Worm (Caenorhabditis elegans) whole organism, mixed stage, embryonic: ENCODE measurements around the gene alx-1.

Source experiments
- M03D4.4 ChIP-seq: sonication (generic microtip); optimal IDR thresholded peaks from 2 replicates; lab custom pipeline; 2017; ENCODE audit warnings: mild to moderate bottlenecking, missing genetic modification characterization, missing compliant biosample characterization
- bed-3 ChIP-seq: fragments of 200-800 bp; sonication (Bioruptor generic); optimal IDR thresholded peaks from 3 replicates; lab custom pipeline; 2018; ENCODE audit warnings: mild to moderate bottlenecking, missing genetic modification characterization, moderate library complexity, missing compliant biosample characterization
- blmp-1 ChIP-seq: fragments of 150-350 bp; optimal IDR thresholded peaks from 2 replicates; lab custom pipeline; 2014; ENCODE audit warnings: missing biosample characterization, missing genetic modification characterization
- ceh-39 ChIP-seq: fragments of 150-350 bp; optimal IDR thresholded peaks from 2 replicates; lab custom pipeline; 2014; ENCODE audit warnings: missing biosample characterization, missing genetic modification characterization
- ceh-43 ChIP-seq: fragments of 200-800 bp; sonication (Bioruptor generic); optimal IDR thresholded peaks from 2 replicates; lab custom pipeline; 2018; ENCODE audit warnings: mild to moderate bottlenecking, missing genetic modification characterization, moderate library complexity, missing compliant biosample characterization
- ceh-83 ChIP-seq: fragments of 200-800 bp; sonication (Bioruptor generic); optimal IDR thresholded peaks from 2 replicates; lab custom pipeline; 2018; ENCODE audit warnings: mild to moderate bottlenecking, missing genetic modification characterization, missing compliant biosample characterization
- ces-1 ChIP-seq: fragments of 150-350 bp; optimal IDR thresholded peaks from 2 replicates; lab custom pipeline; 2014; ENCODE audit warnings: missing biosample characterization, missing genetic modification reagents, missing genetic modification characterization
- cnd-1 ChIP-seq: fragments of 200-800 bp; sonication (Bioruptor generic); optimal IDR thresholded peaks from 2 replicates; lab custom pipeline; 2018; ENCODE audit warnings: mild to moderate bottlenecking, missing genetic modification characterization, missing compliant biosample characterization
- drap-1 ChIP-seq: fragments of 200-800 bp; sonication (Bioruptor generic); optimal IDR thresholded peaks from 3 replicates; lab custom pipeline; 2018; ENCODE audit warnings: mild to moderate bottlenecking, missing genetic modification characterization, missing compliant biosample characterization
- elt-1 ChIP-seq: sonication (generic microtip); optimal IDR thresholded peaks from 2 replicates; lab custom pipeline; 2017; ENCODE audit warnings: missing genetic modification characterization, mild to moderate bottlenecking, missing compliant biosample characterization, antibody characterized with exemption, moderate library complexity, borderline replicate concordance; ENCODE audit not compliant: insufficient read depth
- elt-3 ChIP-seq: fragments of 150-350 bp; optimal IDR thresholded peaks from 2 replicates; lab custom pipeline; 2014; ENCODE audit warnings: missing biosample characterization, missing genetic modification characterization
- flh-1 ChIP-seq: fragments of 200-800 bp; sonication (Bioruptor generic); optimal IDR thresholded peaks from 2 replicates; lab custom pipeline; 2018; ENCODE audit warnings: mild to moderate bottlenecking, missing genetic modification characterization, moderate library complexity, missing compliant biosample characterization
- ham-2 ChIP-seq: fragments of 200-800 bp; sonication (Bioruptor generic); optimal IDR thresholded peaks from 2 replicates; lab custom pipeline; 2018; ENCODE audit warnings: mild to moderate bottlenecking, missing genetic modification characterization, missing compliant biosample characterization
- hlh-1 ChIP-seq: fragments of 150-350 bp; optimal IDR thresholded peaks from 2 replicates; lab custom pipeline; 2014; ENCODE audit warnings: missing biosample characterization, missing genetic modification reagents, missing genetic modification characterization
- lin-32 ChIP-seq: fragments of 200-800 bp; sonication (Bioruptor generic); optimal IDR thresholded peaks from 2 replicates; lab custom pipeline; 2018; ENCODE audit warnings: mild to moderate bottlenecking, missing genetic modification characterization, missing compliant biosample characterization
- lsy-2 ChIP-seq: fragments of 150-350 bp; optimal IDR thresholded peaks from 2 replicates; lab custom pipeline; 2014; ENCODE audit warnings: missing biosample characterization, missing genetic modification characterization
- mab-5 ChIP-seq: fragments of 150-350 bp; optimal IDR thresholded peaks from 2 replicates; lab custom pipeline; 2014; ENCODE audit warnings: missing biosample characterization, missing genetic modification characterization
- mls-2 ChIP-seq: sonication (generic microtip); optimal IDR thresholded peaks from 2 replicates; lab custom pipeline; 2016; ENCODE audit warnings: mild to moderate bottlenecking, missing genetic modification characterization, moderate library complexity, missing compliant biosample characterization
- nhr-237 ChIP-seq: fragments of 150-350 bp; optimal IDR thresholded peaks from 2 replicates; lab custom pipeline; 2014; ENCODE audit warnings: missing biosample characterization, missing genetic modification characterization
- nhr-28 ChIP-seq: fragments of 150-350 bp; optimal IDR thresholded peaks from 2 replicates; lab custom pipeline; 2014; ENCODE audit warnings: missing biosample characterization, missing genetic modification characterization
- nhr-76 ChIP-seq: sonication (generic microtip); optimal IDR thresholded peaks from 2 replicates; lab custom pipeline; 2017; ENCODE audit warnings: missing biosample characterization, missing genetic modification characterization
- pha-4 ChIP-seq: fragments of 150-350 bp; optimal IDR thresholded peaks from 2 replicates; lab custom pipeline; 2018; ENCODE audit warnings: missing biosample characterization, missing genetic modification reagents, missing genetic modification characterization
- sem-2 ChIP-seq: fragments of 200-800 bp; sonication (Bioruptor generic); optimal IDR thresholded peaks from 2 replicates; lab custom pipeline; 2018; ENCODE audit warnings: mild to moderate bottlenecking, missing genetic modification characterization, missing compliant biosample characterization
- snpc-4 ChIP-seq: fragments of 150-350 bp; optimal IDR thresholded peaks from 2 replicates; lab custom pipeline; 2014; ENCODE audit warnings: missing biosample characterization, missing genetic modification characterization
- sptf-1 ChIP-seq: sonication (generic microtip); optimal IDR thresholded peaks from 2 replicates; lab custom pipeline; 2017; ENCODE audit warnings: mild to moderate bottlenecking, missing genetic modification characterization, moderate library complexity, missing compliant biosample characterization
- tbx-8 ChIP-seq: fragments of 200-800 bp; sonication (Bioruptor generic); optimal IDR thresholded peaks from 2 replicates; lab custom pipeline; 2018; ENCODE audit warnings: mild to moderate bottlenecking, missing genetic modification characterization, moderate library complexity, missing compliant biosample characterization
- unc-120 ChIP-seq: sonication (generic microtip); optimal IDR thresholded peaks from 2 replicates; lab custom pipeline; 2017; ENCODE audit warnings: missing genetic modification characterization, missing compliant biosample characterization; ENCODE audit not compliant: poor library complexity, severe bottlenecking
- unc-39 ChIP-seq: fragments of 150-350 bp; optimal IDR thresholded peaks from 2 replicates; lab custom pipeline; 2014; ENCODE audit warnings: missing biosample characterization, missing genetic modification characterization
- unc-62 ChIP-seq: fragments of 150-350 bp; optimal IDR thresholded peaks from 2 replicates; lab custom pipeline; 2014; ENCODE audit warnings: missing biosample characterization, missing genetic modification reagents, missing genetic modification characterization
- zip-8 ChIP-seq: fragments of 150-350 bp; optimal IDR thresholded peaks from 2 replicates; lab custom pipeline; 2014; ENCODE audit warnings: missing biosample characterization, missing genetic modification characterization

alx-1 gene

DNA sequence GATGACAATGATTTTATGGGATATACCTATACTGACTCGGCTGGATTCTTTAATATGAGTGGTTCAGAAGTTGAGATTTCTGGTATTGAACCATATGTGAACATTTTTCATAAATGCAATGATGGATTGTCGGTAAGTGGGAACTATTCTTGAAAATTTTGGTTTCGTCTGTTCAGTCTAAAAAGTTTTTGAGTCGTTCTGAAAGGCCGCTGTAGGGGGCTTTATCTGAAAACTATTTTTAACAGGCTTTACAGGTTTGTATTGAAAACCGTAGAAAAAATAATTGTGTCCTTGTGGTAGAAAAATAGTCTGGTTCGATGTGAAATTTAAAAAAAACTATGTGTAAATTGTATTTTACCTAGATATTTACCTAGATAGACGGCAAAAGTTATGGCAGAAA, 27.6 kb upstream of the alx-1 start:
- no peak for TF ChIP-seq hlh-1 (tag; lab: Kevin White, UChicago)
- TF ChIP-seq zip-8 (tag; lab: Kevin White, UChicago) = no peak
- no peak for TF ChIP-seq unc-62 (GFP tag; lab: Kevin White, UChicago)
- TF ChIP-seq ceh-39 (tag; lab: Kevin White, UChicago) = no peak
- no peak for TF ChIP-seq lin-32 (GFP tag; lab: Kevin White, UChicago)
- TF ChIP-seq nhr-28 (tag; lab: Kevin White, UChicago) = no peak
- no peak for TF ChIP-seq mab-5
- TF ChIP-seq sem-2 (GFP tag; lab: Kevin White, UChicago) = no peak
- TF ChIP-seq ceh-83 (GFP tag; lab: Kevin White, UChicago) = no peak
- TF ChIP-seq tbx-8 (GFP tag; lab: Kevin White, UChicago) = no peak

DNA sequence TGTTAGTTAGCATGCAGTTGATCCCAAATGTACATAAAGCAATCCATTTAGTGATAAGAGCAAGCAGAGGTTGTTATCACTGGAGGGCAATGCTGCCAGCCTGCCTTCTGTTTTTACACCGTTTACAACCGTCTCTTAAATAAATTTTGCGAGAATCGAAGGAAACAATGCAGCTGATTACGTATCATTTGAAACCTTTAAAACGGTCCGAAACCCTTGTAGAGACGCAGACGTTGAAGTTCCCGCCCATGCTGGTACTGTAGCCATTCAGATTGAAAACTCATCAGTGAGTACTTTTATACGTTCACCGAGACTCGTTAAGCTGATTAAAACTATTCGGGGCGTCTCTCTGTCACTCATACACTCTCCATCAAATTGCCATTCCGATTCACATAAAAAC, 26.7 kb upstream of the alx-1 start:
- TF ChIP-seq unc-62 (GFP tag; lab: Kevin White, UChicago) (no peak), unc-39 (no peak), mls-2 (no peak), hlh-1 (tag; lab: Kevin White, UChicago) (no peak), lsy-2 (tag; lab: Kevin White, UChicago) (no peak), cnd-1 (tag; lab: Kevin White, UChicago) (no peak), pha-4 (no peak), drap-1 (no peak), elt-3 (no peak), snpc-4 (tag; lab: Kevin White, UChicago) (no peak), unc-120 (tag; lab: Kevin White, UChicago) (no peak), flh-1 (GFP tag; lab: Kevin White, UChicago) (no peak), ham-2 (no peak), nhr-237 (tag; lab: Kevin White, UChicago) (no peak), mab-5 (no peak), blmp-1 (tag; lab: Kevin White, UChicago) (no peak), bed-3 (GFP tag; lab: Kevin White, UChicago) (no peak)

DNA sequence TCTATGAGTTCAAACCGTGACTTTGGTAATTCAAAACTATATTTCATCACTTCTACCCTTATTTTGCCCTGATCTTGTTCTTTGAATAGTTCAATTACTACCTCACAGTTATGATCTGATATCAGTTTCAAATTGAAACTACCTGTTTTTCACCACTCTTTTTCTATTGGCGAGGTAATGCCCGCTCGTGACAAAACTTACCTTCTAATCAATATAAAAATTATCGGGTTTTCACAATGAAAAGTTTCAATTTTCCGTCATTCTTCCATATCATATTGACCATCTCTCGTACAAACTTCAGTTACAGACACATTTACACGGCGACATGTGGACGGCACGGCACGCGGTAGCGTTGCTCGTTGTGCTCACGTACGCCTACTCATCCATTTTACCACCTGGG, 25.1 kb upstream of the alx-1 start, which contains the start of gene dec-7:
dec-7 (plus strand) TSS at position 308 of the 400 bp plus-strand sequence.
- TF ChIP-seq drap-1 (no peak), mls-2 (no peak), ceh-43 (GFP tag; lab: Kevin White, UChicago) (no peak), zip-8 (tag; lab: Kevin White, UChicago) (no peak), sem-2 (GFP tag; lab: Kevin White, UChicago) (no peak)

DNA sequence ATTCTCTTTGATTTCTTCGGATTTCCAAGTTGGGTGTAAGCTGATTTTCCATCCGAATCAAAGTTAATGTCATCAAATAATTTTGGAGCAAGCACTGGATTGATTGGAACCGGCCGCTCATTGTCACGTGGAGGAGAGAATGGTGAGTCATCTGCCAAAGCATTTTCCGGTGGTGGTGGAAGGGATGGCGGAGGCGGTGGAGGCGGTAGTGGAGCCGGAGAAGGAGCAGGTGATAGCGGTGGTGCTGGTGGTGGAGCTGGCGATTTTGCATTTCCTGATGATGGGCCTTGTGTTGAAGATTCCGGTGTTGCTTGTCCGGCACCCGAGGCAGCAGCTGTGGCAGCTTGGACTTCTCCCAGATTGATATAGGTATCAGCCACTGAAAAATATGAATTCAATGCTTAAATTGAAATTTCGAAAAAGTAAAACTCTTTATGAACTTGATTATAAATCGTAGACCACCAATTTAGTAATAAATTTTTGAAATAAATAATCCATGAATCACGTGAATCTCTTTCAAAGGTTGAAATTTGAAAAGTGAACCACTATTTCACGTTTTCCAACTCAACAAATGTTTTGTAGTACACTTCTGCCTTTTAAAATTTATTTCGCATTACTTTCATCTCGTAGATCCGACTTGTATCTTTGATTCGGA, 16.0 kb upstream of the alx-1 start, which contains the start of the genes K03H1.9 and K03H1.12:
K03H1.9 (minus strand) TSS at position 471 of the 655 bp plus-strand sequence.
K03H1.12 (plus strand) TSS at position 605 of the 655 bp plus-strand sequence.
- TF ChIP-seq nhr-28 (tag; lab: Kevin White, UChicago) (no peak), nhr-76 (tag; lab: Kevin White, UChicago) (no peak), unc-120 (tag; lab: Kevin White, UChicago) (no peak), elt-1 (tag; lab: Kevin White, UChicago) (no peak), ces-1 (GFP tag; lab: Kevin White, UChicago) (no peak), M03D4.4 (tag; lab: Kevin White, UChicago) (no peak), lin-32 (GFP tag; lab: Kevin White, UChicago) (no peak)

DNA sequence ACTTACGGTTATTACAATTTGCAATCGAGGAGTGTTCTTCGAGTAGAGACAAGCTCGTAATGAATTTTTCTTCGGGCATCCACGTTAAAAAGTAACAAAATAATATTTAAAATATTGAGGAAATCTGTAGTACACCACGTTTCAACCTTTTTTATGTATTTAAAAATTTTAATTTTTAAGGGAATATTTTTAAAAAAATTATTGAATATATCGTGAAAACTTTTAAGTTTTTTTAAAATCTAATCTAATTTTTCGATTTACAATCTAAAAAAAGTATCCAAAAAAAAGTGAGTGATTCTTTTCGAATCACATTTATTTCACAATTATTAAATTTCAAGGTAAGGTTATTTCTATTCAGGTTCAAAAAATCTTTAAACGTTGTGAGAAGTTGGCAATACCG, 12.4 kb upstream of the alx-1 start, which contains the start of gene gln-2:
gln-2 (minus strand) TSS at position 101 of the 400 bp plus-strand sequence.
- no peak for TF ChIP-seq sptf-1 (tag; lab: Kevin White, UChicago)
- no peak for TF ChIP-seq unc-62 (GFP tag; lab: Kevin White, UChicago)
- no peak for TF ChIP-seq ceh-83 (GFP tag; lab: Kevin White, UChicago)
- TF ChIP-seq unc-39 = no peak
- no peak for TF ChIP-seq ceh-43 (GFP tag; lab: Kevin White, UChicago)
